Fruit fly (Drosophila melanogaster) whole organism, prepupa: ENCODE measurements around the gene Ldh.

ENCODE experiments used
- CG10631 ChIP-seq: fragments of 200-800 bp; sonication (Bioruptor generic); optimal IDR thresholded peaks from 2 replicates; lab custom pipeline; 2016; ENCODE audit warnings: missing biosample characterization, missing genetic modification characterization
- CG10669 ChIP-seq: fragments of 200-800 bp; sonication (Bioruptor generic); optimal IDR thresholded peaks from 3 replicates; lab custom pipeline; 2018; ENCODE audit warnings: missing biosample characterization, mild to moderate bottlenecking, missing genetic modification characterization, moderate library complexity
- CG11294 ChIP-seq: fragments of 200-800 bp; sonication (Bioruptor generic); IDR thresholded peaks from 2 replicates; pipeline ENCODE4 v1.3.6; 2022; ENCODE audit warnings: missing biosample characterization, missing genetic modification characterization
- CG11762 ChIP-seq: fragments of 200-800 bp; sonication (Bioruptor generic); optimal IDR thresholded peaks from 3 replicates; lab custom pipeline; 2016; ENCODE audit warnings: missing biosample characterization, missing genetic modification characterization; ENCODE audit not compliant: insufficient read depth
- CG11902 ChIP-seq: fragments of 200-800 bp; sonication (Bioruptor generic); optimal IDR thresholded peaks from 3 replicates; lab custom pipeline; 2016; ENCODE audit warnings: missing biosample characterization, missing genetic modification characterization
- CG15336 ChIP-seq: fragments of 200-800 bp; sonication (Bioruptor generic); IDR thresholded peaks from 2 replicates; pipeline ENCODE4 v1.3.6; 2022; ENCODE audit warnings: missing biosample characterization, missing genetic modification characterization
- CG1621 ChIP-seq: fragments of 200-800 bp; sonication (Bioruptor generic); optimal IDR thresholded peaks from 3 replicates; lab custom pipeline; 2018; ENCODE audit warnings: missing biosample characterization, mild to moderate bottlenecking, missing genetic modification characterization
- CG16779 ChIP-seq: fragments of 200-800 bp; sonication (Bioruptor generic); optimal IDR thresholded peaks from 3 replicates; lab custom pipeline; 2017; ENCODE audit warnings: missing biosample characterization, mild to moderate bottlenecking, missing genetic modification characterization
- CG3032 ChIP-seq: fragments of 200-800 bp; optimal IDR thresholded peaks from 2 replicates; lab custom pipeline; 2019; ENCODE audit warnings: missing biosample characterization, mild to moderate bottlenecking, missing genetic modification characterization, moderate library complexity
- CG31627 ChIP-seq: fragments of 200-800 bp; sonication (Bioruptor generic); optimal IDR thresholded peaks from 3 replicates; lab custom pipeline; 2016; ENCODE audit warnings: missing biosample characterization, missing genetic modification characterization
- CG34406 ChIP-seq: fragments of 200-800 bp; sonication (Bioruptor generic); optimal IDR thresholded peaks from 3 replicates; lab custom pipeline; 2016; ENCODE audit warnings: missing biosample characterization, missing genetic modification characterization
- CG3919 ChIP-seq: fragments of 200-800 bp; sonication (Bioruptor generic); optimal IDR thresholded peaks from 3 replicates; lab custom pipeline; 2016; ENCODE audit warnings: missing biosample characterization, missing genetic modification characterization
- CG4318 ChIP-seq: fragments of 200-800 bp; sonication (Bioruptor generic); optimal IDR thresholded peaks from 3 replicates; lab custom pipeline; 2017; ENCODE audit warnings: missing biosample characterization, mild to moderate bottlenecking, missing genetic modification characterization
- CG6276 ChIP-seq: fragments of 200-800 bp; sonication (Bioruptor generic); optimal IDR thresholded peaks from 2 replicates; lab custom pipeline; 2017; ENCODE audit warnings: missing biosample characterization, mild to moderate bottlenecking, missing genetic modification characterization
- CG6792 ChIP-seq: fragments of 200-800 bp; sonication (Bioruptor generic); optimal IDR thresholded peaks from 3 replicates; lab custom pipeline; 2016; ENCODE audit warnings: missing biosample characterization, missing genetic modification characterization
- CG6808 ChIP-seq: fragments of 200-800 bp; sonication (Bioruptor generic); optimal IDR thresholded peaks from 3 replicates; lab custom pipeline; 2017; ENCODE audit warnings: missing biosample characterization, missing genetic modification characterization, mild to moderate bottlenecking, moderate library complexity, missing genetic modification reagents
- CG6854 ChIP-seq: fragments of 200-800 bp; sonication (Bioruptor generic); optimal IDR thresholded peaks from 2 replicates; lab custom pipeline; 2017; ENCODE audit warnings: missing biosample characterization, mild to moderate bottlenecking, missing genetic modification characterization
- CG7368 ChIP-seq: fragments of 200-800 bp; sonication (Bioruptor generic); optimal IDR thresholded peaks from 3 replicates; lab custom pipeline; 2016; ENCODE audit warnings: missing biosample characterization, missing genetic modification characterization
- CG8119 ChIP-seq: fragments of 200-800 bp; sonication (Bioruptor generic); IDR thresholded peaks from 3 replicates; pipeline ENCODE4 v1.3.6; 2022; ENCODE audit warnings: missing biosample characterization, missing genetic modification characterization
- CG8319 ChIP-seq: fragments of 200-800 bp; sonication (Bioruptor generic); optimal IDR thresholded peaks from 3 replicates; lab custom pipeline; 2016; ENCODE audit warnings: missing biosample characterization, missing genetic modification characterization
- CG9139 ChIP-seq: fragments of 200-800 bp; sonication (Bioruptor generic); optimal IDR thresholded peaks from 3 replicates; lab custom pipeline; 2017; ENCODE audit warnings: missing biosample characterization, mild to moderate bottlenecking, missing genetic modification characterization
- Eip75B ChIP-seq: fragments of 200-800 bp; sonication (Bioruptor generic); optimal IDR thresholded peaks from 3 replicates; lab custom pipeline; 2016; ENCODE audit warnings: missing biosample characterization, missing genetic modification characterization
- Eip78C ChIP-seq: fragments of 200-800 bp; sonication (Bioruptor generic); peaks from one replicate; lab custom pipeline; 2016; ENCODE audit warnings: missing biosample characterization, missing genetic modification characterization
- Eip93F ChIP-seq: fragments of 200-800 bp; sonication (Bioruptor generic); optimal IDR thresholded peaks from 2 replicates; lab custom pipeline; 2016; ENCODE audit warnings: missing biosample characterization, mild to moderate bottlenecking, missing genetic modification characterization
- Gug ChIP-seq: fragments of 200-800 bp; sonication (Bioruptor generic); IDR thresholded peaks from 2 replicates; pipeline ENCODE4 v1.3.6; 2022; ENCODE audit warnings: missing biosample characterization, missing genetic modification characterization
- Hr38 ChIP-seq: sonication (Bioruptor generic); optimal IDR thresholded peaks from 2 replicates; lab custom pipeline; 2016; ENCODE audit warnings: missing biosample characterization, missing genetic modification characterization
- Hr4 ChIP-seq: fragments of 200-800 bp; sonication (Bioruptor generic); optimal IDR thresholded peaks from 3 replicates; lab custom pipeline; 2016; ENCODE audit warnings: missing biosample characterization, missing genetic modification characterization
- Lpt ChIP-seq: fragments of 200-800 bp; sonication (Bioruptor generic); optimal IDR thresholded peaks from 3 replicates; lab custom pipeline; 2016; ENCODE audit warnings: missing biosample characterization, missing genetic modification characterization
- Met ChIP-seq: fragments of 200-800 bp; sonication (Bioruptor generic); optimal IDR thresholded peaks from 3 replicates; lab custom pipeline; 2016; ENCODE audit warnings: missing biosample characterization, missing genetic modification characterization
- OdsH ChIP-seq: fragments of 200-800 bp; sonication (Bioruptor generic); optimal IDR thresholded peaks from 3 replicates; lab custom pipeline; 2016; ENCODE audit warnings: missing biosample characterization, missing genetic modification characterization
- Smox ChIP-seq: fragments of 200-800 bp; sonication (Bioruptor generic); optimal IDR thresholded peaks from 3 replicates; lab custom pipeline; 2016; ENCODE audit warnings: missing biosample characterization, missing genetic modification characterization
- Sox102F ChIP-seq: fragments of 200-800 bp; sonication (Bioruptor generic); optimal IDR thresholded peaks from 2 replicates; lab custom pipeline; 2016; ENCODE audit warnings: missing biosample characterization, mild to moderate bottlenecking, missing genetic modification characterization
- Sox14 ChIP-seq: fragments of 200-800 bp; sonication (Bioruptor generic); optimal IDR thresholded peaks from 3 replicates; lab custom pipeline; 2016; ENCODE audit warnings: missing biosample characterization, missing genetic modification characterization
- cyc ChIP-seq: fragments of 200-800 bp; sonication (Bioruptor generic); optimal IDR thresholded peaks from 3 replicates; lab custom pipeline; 2016; ENCODE audit warnings: missing biosample characterization, missing genetic modification characterization
- dac ChIP-seq: fragments of 200-800 bp; sonication (Bioruptor generic); optimal IDR thresholded peaks from 2 replicates; lab custom pipeline; 2017; ENCODE audit warnings: missing biosample characterization, mild to moderate bottlenecking, missing genetic modification characterization
- dsx ChIP-seq: fragments of 200-800 bp; optimal IDR thresholded peaks from 3 replicates; lab custom pipeline; 2019; ENCODE audit warnings: missing biosample characterization, mild to moderate bottlenecking, missing genetic modification characterization, moderate library complexity; ENCODE audit not compliant: poor library complexity, severe bottlenecking
- eg ChIP-seq: fragments of 200-800 bp; sonication (Bioruptor generic); IDR thresholded peaks from 3 replicates; pipeline ENCODE4 v1.3.6; 2022; ENCODE audit warnings: missing biosample characterization, missing genetic modification characterization
- esn ChIP-seq: fragments of 200-800 bp; sonication (Bioruptor generic); optimal IDR thresholded peaks from 2 replicates; lab custom pipeline; 2016; ENCODE audit warnings: missing biosample characterization, mild to moderate bottlenecking, missing genetic modification characterization, moderate library complexity
- fd59A ChIP-seq: fragments of 200-800 bp; sonication (Bioruptor generic); optimal IDR thresholded peaks from 2 replicates; lab custom pipeline; 2017; ENCODE audit warnings: missing biosample characterization, mild to moderate bottlenecking, missing genetic modification characterization, missing genetic modification reagents
- fd85E ChIP-seq: fragments of 200-800 bp; sonication (Bioruptor generic); optimal IDR thresholded peaks from 3 replicates; lab custom pipeline; 2016; ENCODE audit warnings: missing biosample characterization, missing genetic modification characterization
- fkh ChIP-seq: fragments of 200-800 bp; sonication (Bioruptor generic); optimal IDR thresholded peaks from 3 replicates; lab custom pipeline; 2017; ENCODE audit warnings: missing biosample characterization, mild to moderate bottlenecking, missing genetic modification characterization, moderate library complexity
- lz ChIP-seq: fragments of 200-800 bp; sonication (Bioruptor generic); optimal IDR thresholded peaks from 3 replicates; lab custom pipeline; 2016; ENCODE audit warnings: missing biosample characterization, missing genetic modification characterization
- net ChIP-seq: fragments of 200-800 bp; sonication (Bioruptor generic); optimal IDR thresholded peaks from 3 replicates; lab custom pipeline; 2016; ENCODE audit warnings: missing biosample characterization, missing genetic modification characterization
- spab ChIP-seq: fragments of 200-800 bp; sonication (Bioruptor generic); optimal IDR thresholded peaks from 2 replicates; lab custom pipeline; 2017; ENCODE audit warnings: missing biosample characterization, mild to moderate bottlenecking, missing genetic modification characterization, missing genetic modification reagents
- ss ChIP-seq, 2 experiments: fragments of 200-800 bp; sonication (Bioruptor generic); optimal IDR thresholded peaks; 2 replicates in 1 of 2; 3 replicates in 1 of 2; lab custom pipeline; 2017 to 2018; ENCODE audit warnings: mild to moderate bottlenecking in 2 of 2, missing biosample characterization in 2 of 2, missing genetic modification characterization in 2 of 2, moderate library complexity in 1 of 2
- svp ChIP-seq: fragments of 200-800 bp; sonication (Bioruptor generic); peaks from one replicate; lab custom pipeline; 2016; ENCODE audit warnings: missing biosample characterization, missing genetic modification characterization
- topi ChIP-seq: fragments of 200-800 bp; sonication (Bioruptor generic); optimal IDR thresholded peaks from 3 replicates; lab custom pipeline; 2016; ENCODE audit warnings: missing biosample characterization, missing genetic modification characterization
- vri ChIP-seq: fragments of 200-800 bp; sonication (Bioruptor generic); optimal IDR thresholded peaks from 3 replicates; lab custom pipeline; 2016; ENCODE audit warnings: missing biosample characterization, mild to moderate bottlenecking, missing genetic modification characterization

Gene Ldh

DNA sequence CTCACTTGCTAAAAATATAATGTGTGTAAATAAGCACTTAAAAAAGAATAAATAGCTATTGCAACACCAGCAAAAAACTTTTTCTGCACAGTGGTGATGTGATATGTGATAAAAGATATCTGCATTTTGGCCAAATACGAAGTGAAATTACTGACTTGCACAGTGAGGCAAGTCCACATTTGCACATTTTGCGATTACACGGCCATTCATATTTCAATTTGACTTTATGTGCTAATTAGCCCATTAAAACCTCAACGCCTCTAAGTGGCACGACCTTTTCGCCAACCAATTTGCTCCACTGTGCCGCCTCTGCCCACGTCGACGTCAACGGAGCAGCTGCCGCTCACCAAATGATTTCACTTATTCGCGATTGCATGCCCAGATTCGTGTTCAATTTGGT, 42.3 kb downstream of the Ldh start, which contains the start of gene CG33946 (continued):
- TF ChIP-seq CG4318 (GFP tag; lab: Kevin White, UChicago) (peak; percentile 40), lz (GFP tag; lab: Kevin White, UChicago) (peak; percentile 58), CG3919 (GFP tag; lab: Kevin White, UChicago) (peak; percentile 76), ss (GFP tag; optimal IDR thresholded peaks at IDR 0.05; lab: Kevin White, UChicago) (no peak), CG6808 (GFP tag; lab: Kevin White, UChicago) (no peak), CG6276 (peak; percentile 40), CG1621 (tag; lab: Kevin White, UChicago) (no peak), spab (no peak), CG3032 (tag; lab: Kevin White, UChicago) (peak; percentile 3), CG10631 (GFP tag; lab: Kevin White, UChicago) (peak; percentile 49), Lpt (GFP tag; lab: Kevin White, UChicago) (peak; percentile 41), dac (GFP tag; lab: Kevin White, UChicago) (no peak), eg (GFP tag; lab: Robert Waterston, UW) (peak; percentile 83), Eip78C (GFP tag; lab: Kevin White, UChicago) (peak; percentile 59), esn (GFP tag; lab: Kevin White, UChicago) (peak; percentile 74), net (peak; percentile 42), Sox14 (GFP tag; lab: Kevin White, UChicago) (peak; percentile 70), topi (GFP tag; lab: Kevin White, UChicago) (peak; percentile 75), Eip93F (GFP tag; lab: Kevin White, UChicago) (no peak), CG16779 (no peak), CG11294 (GFP tag; lab: Robert Waterston, UW) (peak; percentile 71), CG11762 (peak; percentile 57), cyc (GFP tag; lab: Kevin White, UChicago) (peak; percentile 82), dsx (GFP tag; lab: Kevin White, UChicago) (no peak), vri (peak; percentile 35), CG6854 (GFP tag; lab: Kevin White, UChicago) (no peak), Gug (peak; percentile 59), CG8119 (GFP tag; lab: Robert Waterston, UW) (peak; percentile 51; the same call in 1 of the 3 replicates), CG34406 (GFP tag; lab: Kevin White, UChicago) (peak; percentile 38), Hr4 (GFP tag; lab: Kevin White, UChicago) (peak; percentile 60), CG11902 (GFP tag; lab: Kevin White, UChicago) (peak; percentile 61), CG10669 (peak; percentile 1), Smox (GFP tag; lab: Kevin White, UChicago) (peak; percentile 74)

- TF ChIP-seq CG34406 (GFP tag; lab: Kevin White, UChicago) (no peak), fd59A (GFP tag; lab: Kevin White, UChicago) (no peak), CG6276 (peak; percentile 1), CG8119 (GFP tag; lab: Robert Waterston, UW) (peak; percentile 49; the same call in 2 of the 3 replicates), CG10669 (peak; percentile 9), OdsH (GFP tag; lab: Kevin White, UChicago) (no peak), topi (GFP tag; lab: Kevin White, UChicago) (no peak), fd85E (GFP tag; lab: Kevin White, UChicago) (no peak), fkh (peak; percentile 81), CG3919 (GFP tag; lab: Kevin White, UChicago) (no peak), CG16779 (peak; percentile 46), Hr38 (no peak), svp (no peak), eg (GFP tag; lab: Robert Waterston, UW) (peak; percentile 45; the same call in 1 of the 3 replicates), Eip75B (GFP tag; lab: Kevin White, UChicago) (peak; percentile 22), CG8319 (GFP tag; lab: Kevin White, UChicago) (no peak), Sox102F (GFP tag; lab: Kevin White, UChicago) (peak; percentile 8), esn (GFP tag; lab: Kevin White, UChicago) (no peak), CG6808 (GFP tag; lab: Kevin White, UChicago) (peak; percentile 45), CG31627 (GFP tag; lab: Kevin White, UChicago) (no peak), net (peak; percentile 50), Met (no peak), ss (GFP tag; optimal IDR thresholded peaks at IDR 0.05; lab: Kevin White, UChicago) (peak; percentile 64 to 66), CG6792 (GFP tag; lab: Kevin White, UChicago) (no peak), CG15336 (GFP tag; lab: Robert Waterston, UW) (peak; percentile 66; the same call in 1 of the 2 replicates), CG9139 (GFP tag; lab: Kevin White, UChicago) (peak; percentile 55), Eip78C (GFP tag; lab: Kevin White, UChicago) (peak; percentile 25), CG7368 (GFP tag; lab: Kevin White, UChicago) (no peak), Lpt (GFP tag; lab: Kevin White, UChicago) (no peak)
These were observed 43.9 kb downstream of the Ldh start for dm6 chr3L:6218517-6219155.
